In the genomic region with DNA sequence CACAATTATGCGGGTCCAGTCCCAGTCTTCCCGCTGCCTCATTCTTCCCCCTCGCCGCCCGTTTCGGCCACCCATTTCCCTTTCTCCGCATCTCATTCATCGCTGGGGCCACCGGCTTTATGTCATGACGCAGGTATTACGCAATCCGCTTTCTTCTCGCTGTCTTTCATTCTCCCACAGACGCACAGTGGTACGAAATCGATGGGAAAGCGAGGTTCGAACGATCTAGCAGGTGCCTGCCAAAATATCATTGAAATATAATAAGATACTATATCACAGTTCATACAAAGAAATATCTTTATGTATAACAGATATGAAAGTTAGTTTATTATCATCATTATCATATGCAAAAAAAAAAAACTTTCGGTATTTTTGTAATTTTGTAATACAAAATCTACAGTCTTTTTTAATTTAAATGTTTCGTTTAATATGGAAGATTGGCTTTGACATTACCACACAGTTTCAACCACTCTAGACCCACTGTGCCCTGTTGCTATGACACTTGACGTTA, we compare ENCODE assay signal across 4 fruit fly cellular contexts.
TF ChIP-seq lines count a peak whose summit lies in the region.

No protein-coding gene starts in this region.

- TF ChIP-seq CTCF in whole organism, embryonic (GFP tag; optimal IDR thresholded peaks at IDR 0.05; lab: Kevin White, UChicago) = no peak

TF ChIP-seq in whole organism, embryonic, 481 proteins besides CTCF, POLR2A, EP300 and RAD21 (continues in another document):
- TF ChIP-seq CG10267 (tag; optimal IDR thresholded peaks at IDR 0.05; lab: Kevin White, UChicago) (peak; percentile 61), jigr1 (GFP tag; IDR thresholded peaks at IDR 0.05; lab: Robert Waterston, UW) (0 out of 3 replicates have a peak, but pooled peaks have one; percentile 25), sisA (GFP tag; IDR thresholded peaks at IDR 0.05; lab: Robert Waterston, UW) (peak; percentile 59; the same call in 1 of the 2 replicates), tna (GFP tag; IDR thresholded peaks at IDR 0.05; lab: Robert Waterston, UW; ENCODE audit: partially characterized antibody) (no peak), zen (tag; optimal IDR thresholded peaks at IDR 0.05; lab: Kevin White, UChicago) (peak; percentile 54), nom (GFP tag; optimal IDR thresholded peaks at IDR 0.05; lab: Kevin White, UChicago) (no peak), nmo (GFP tag; optimal IDR thresholded peaks at IDR 0.05; lab: Kevin White, UChicago) (peak; percentile 78), Ets65A (GFP tag; lab: Kevin White, UChicago) (peak; percentile 92), so (GFP tag; IDR thresholded peaks at IDR 0.05; lab: Robert Waterston, UW) (peak; percentile 44; the same call in 1 of the 3 replicates), MBD-R2 (GFP tag; IDR thresholded peaks at IDR 0.05; lab: Robert Waterston, UW) (no peak), lola (GFP tag; optimal IDR thresholded peaks at IDR 0.05; lab: Kevin White, UChicago) (peak in 1 of 3 experiments; percentile 71), hkb (optimal IDR thresholded peaks at IDR 0.05; lab: Kevin White, UChicago) (no peak), hkb (GFP tag; IDR thresholded peaks at IDR 0.05; lab: Robert Waterston, UW) (peak; percentile 54), salm (tag; optimal IDR thresholded peaks at IDR 0.05; lab: Kevin White, UChicago) (peak; percentile 37), Meics (GFP tag; optimal IDR thresholded peaks at IDR 0.05; lab: Kevin White, UChicago) (peak; percentile 37), CG4730 (GFP tag; IDR thresholded peaks at IDR 0.05; lab: Robert Waterston, UW) (0 out of 2 replicates have a peak, but pooled peaks have one; percentile 18), sens-2 (GFP tag; IDR thresholded peaks at IDR 0.05; lab: Robert Waterston, UW) (0 out of 2 replicates have a peak, but pooled peaks have one; percentile 30), HLH3B (GFP tag; IDR thresholded peaks at IDR 0.05; lab: Robert Waterston, UW) (peak; percentile 51), gem (tag; optimal IDR thresholded peaks at IDR 0.05; lab: Kevin White, UChicago) (peak; percentile 84), grau (tag; optimal IDR thresholded peaks at IDR 0.05; lab: Kevin White, UChicago) (peak; percentile 51)

TF ChIP-seq in whole organism, prepupa, 60 proteins besides CTCF, POLR2A, EP300 and RAD21 (continues in another document):
- TF ChIP-seq Lpt (GFP tag; optimal IDR thresholded peaks at IDR 0.05; lab: Kevin White, UChicago) (peak; percentile 71), CG15336 (GFP tag; IDR thresholded peaks at IDR 0.05; lab: Robert Waterston, UW) (peak; percentile 79), CG34406 (GFP tag; optimal IDR thresholded peaks at IDR 0.05; lab: Kevin White, UChicago) (peak; percentile 87), Eip78C (GFP tag; lab: Kevin White, UChicago) (peak; percentile 97), salr (GFP tag; optimal IDR thresholded peaks at IDR 0.05; lab: Kevin White, UChicago) (peak in 1 of 2 experiments; percentile 76), Ets96B (tag; optimal IDR thresholded peaks at IDR 0.05; lab: Kevin White, UChicago) (peak; percentile 50), Hr38 (GFP tag; optimal IDR thresholded peaks at IDR 0.05; lab: Kevin White, UChicago) (no peak), CG6276 (GFP tag; optimal IDR thresholded peaks at IDR 0.05; lab: Kevin White, UChicago) (peak; percentile 71), Sox14 (GFP tag; optimal IDR thresholded peaks at IDR 0.05; lab: Kevin White, UChicago) (peak; percentile 80), Hr39 (GFP tag; optimal IDR thresholded peaks at IDR 0.05; lab: Kevin White, UChicago) (peak; percentile 73), CG7368 (GFP tag; optimal IDR thresholded peaks at IDR 0.05; lab: Kevin White, UChicago) (peak; percentile 74), Gug (GFP tag; IDR thresholded peaks at IDR 0.05; lab: Robert Waterston, UW) (peak; percentile 14; the same call in 1 of the 2 replicates), cyc (GFP tag; optimal IDR thresholded peaks at IDR 0.05; lab: Kevin White, UChicago) (peak; percentile 66), dsx (GFP tag; optimal IDR thresholded peaks at IDR 0.05; lab: Kevin White, UChicago; ENCODE audit: poor library complexity, severe bottlenecking) (peak; percentile 5), Ets21C (GFP tag; optimal IDR thresholded peaks at IDR 0.05; lab: Kevin White, UChicago) (peak; percentile 70), CG16779 (tag; optimal IDR thresholded peaks at IDR 0.05; lab: Kevin White, UChicago) (peak; percentile 61), esn (GFP tag; optimal IDR thresholded peaks at IDR 0.05; lab: Kevin White, UChicago) (peak; percentile 86), CG11762 (GFP tag; optimal IDR thresholded peaks at IDR 0.05; lab: Kevin White, UChicago; ENCODE audit: insufficient read depth) (peak; percentile 82), CG3919 (GFP tag; optimal IDR thresholded peaks at IDR 0.05; lab: Kevin White, UChicago) (peak; percentile 81), Sox102F (GFP tag; optimal IDR thresholded peaks at IDR 0.05; lab: Kevin White, UChicago) (peak; percentile 77), CG8119 (GFP tag; IDR thresholded peaks at IDR 0.05; lab: Robert Waterston, UW) (peak; percentile 83)

TF ChIP-seq in whole organism, pupa, 21 proteins besides CTCF, POLR2A, EP300 and RAD21:
- TF ChIP-seq CG8159 (tag; optimal IDR thresholded peaks at IDR 0.05; lab: Kevin White, UChicago) = peak; percentile 75
- TF ChIP-seq CG34367 (tag; optimal IDR thresholded peaks at IDR 0.05; lab: Kevin White, UChicago) = peak; percentile 7
- no peak for TF ChIP-seq CG12605 (GFP tag; IDR thresholded peaks at IDR 0.05; lab: Robert Waterston, UW)
- TF ChIP-seq CG32121 (GFP tag; IDR thresholded peaks at IDR 0.05; lab: Robert Waterston, UW) = peak; percentile 45; the same call in 1 of the 2 replicates
- no peak for TF ChIP-seq gl (tag; optimal IDR thresholded peaks at IDR 0.05; lab: Kevin White, UChicago)
- TF ChIP-seq CG17806 (tag; optimal IDR thresholded peaks at IDR 0.05; lab: Kevin White, UChicago) = peak; percentile 51
- TF ChIP-seq CG13204 (GFP tag; optimal IDR thresholded peaks at IDR 0.05; lab: Kevin White, UChicago) = no peak
- peak; percentile 79 for TF ChIP-seq CG14655 (GFP tag; optimal IDR thresholded peaks at IDR 0.05; lab: Kevin White, UChicago)
- TF ChIP-seq CG9948 (tag; optimal IDR thresholded peaks at IDR 0.05; lab: Kevin White, UChicago) = peak; percentile 68
- peak; percentile 4 for TF ChIP-seq D1 (tag; optimal IDR thresholded peaks at IDR 0.05; lab: Kevin White, UChicago)
- TF ChIP-seq CG8301 (tag; optimal IDR thresholded peaks at IDR 0.05; lab: Kevin White, UChicago) = peak; percentile 62
- TF ChIP-seq Snoo (tag; optimal IDR thresholded peaks at IDR 0.05; lab: Kevin White, UChicago) = peak; percentile 83
- TF ChIP-seq fd96Ca (GFP tag; IDR thresholded peaks at IDR 0.05; lab: Robert Waterston, UW) = peak; percentile 44; the same call in 1 of the 3 replicates
- no peak for TF ChIP-seq rn (GFP tag; IDR thresholded peaks at IDR 0.05; lab: Robert Waterston, UW)
- TF ChIP-seq CG4496 (GFP tag; IDR thresholded peaks at IDR 0.05; lab: Robert Waterston, UW) = peak; percentile 59; the same call in 1 of the 3 replicates
- TF ChIP-seq Pif1A (GFP tag; optimal IDR thresholded peaks at IDR 0.05; lab: Kevin White, UChicago) = peak; percentile 75
- peak; percentile 68 for TF ChIP-seq CG15710 (tag; optimal IDR thresholded peaks at IDR 0.05; lab: Kevin White, UChicago)
- TF ChIP-seq Pif1B (GFP tag; optimal IDR thresholded peaks at IDR 0.05; lab: Kevin White, UChicago) = peak; percentile 69
- peak; percentile 29; the same call in 1 of the 2 replicates for TF ChIP-seq Ets98B (GFP tag; IDR thresholded peaks at IDR 0.05; lab: Robert Waterston, UW)
- TF ChIP-seq EcR (GFP tag; optimal IDR thresholded peaks at IDR 0.05; lab: Kevin White, UChicago) = no peak
- TF ChIP-seq CG10348 (GFP tag; IDR thresholded peaks at IDR 0.05; lab: Robert Waterston, UW) = no peak

TF ChIP-seq in whole organism, wandering third instar larva, 38 proteins besides CTCF, POLR2A, EP300 and RAD21 (continues in another document):
- TF ChIP-seq HLH106 (tag; optimal IDR thresholded peaks at IDR 0.05; lab: Kevin White, UChicago) (peak; percentile 31), usp (GFP tag; optimal IDR thresholded peaks at IDR 0.05; lab: Kevin White, UChicago) (no peak), dl (GFP tag; optimal IDR thresholded peaks at IDR 0.05; lab: Kevin White, UChicago; ENCODE audit: insufficient read depth in 1 of 2, partially characterized antibody in 2 of 2) (no peak), Vsx2 (GFP tag; optimal IDR thresholded peaks at IDR 0.05; lab: Kevin White, UChicago; ENCODE audit: partially characterized antibody) (no peak), Sp1 (GFP tag; optimal IDR thresholded peaks at IDR 0.05; lab: Kevin White, UChicago) (peak; percentile 47), CG32264 (GFP tag; optimal IDR thresholded peaks at IDR 0.05; lab: Kevin White, UChicago) (no peak), woc (GFP tag; optimal IDR thresholded peaks at IDR 0.05; lab: Kevin White, UChicago) (peak; percentile 39), Jra (GFP tag; optimal IDR thresholded peaks at IDR 0.05; lab: Kevin White, UChicago) (no peak), Hr83 (GFP tag; optimal IDR thresholded peaks at IDR 0.05; lab: Kevin White, UChicago; ENCODE audit: poor library complexity, severe bottlenecking) (no peak), CG9705 (GFP tag; optimal IDR thresholded peaks at IDR 0.05; lab: Kevin White, UChicago) (no peak), GATAd (GFP tag; optimal IDR thresholded peaks at IDR 0.05; lab: Kevin White, UChicago) (no peak), psq (GFP tag; optimal IDR thresholded peaks at IDR 0.05; lab: Kevin White, UChicago) (peak; percentile 76), dmrt93B (GFP tag; optimal IDR thresholded peaks at IDR 0.05; lab: Kevin White, UChicago) (peak; percentile 48), Abd-B (GFP tag; optimal IDR thresholded peaks at IDR 0.05; lab: Kevin White, UChicago) (no peak), Hnf4 (GFP tag; optimal IDR thresholded peaks at IDR 0.05; lab: Kevin White, UChicago) (peak; percentile 32), tai (GFP tag; optimal IDR thresholded peaks at IDR 0.05; lab: Kevin White, UChicago) (no peak), Dfd (GFP tag; optimal IDR thresholded peaks at IDR 0.05; lab: Kevin White, UChicago) (no peak), br (GFP tag; optimal IDR thresholded peaks at IDR 0.05; lab: Kevin White, UChicago) (peak; percentile 55), h (GFP tag; optimal IDR thresholded peaks at IDR 0.05; lab: Kevin White, UChicago) (peak; percentile 67), fru (GFP tag; optimal IDR thresholded peaks at IDR 0.05; lab: Kevin White, UChicago) (peak; percentile 79), sage (GFP tag; optimal IDR thresholded peaks at IDR 0.05; lab: Kevin White, UChicago) (no peak), foxo (GFP tag; optimal IDR thresholded peaks at IDR 0.05; lab: Kevin White, UChicago) (peak in 1 of 2 experiments; percentile 80), dsf (GFP tag; optimal IDR thresholded peaks at IDR 0.05; lab: Kevin White, UChicago; ENCODE audit: borderline replicate concordance) (no peak), jim (GFP tag; optimal IDR thresholded peaks at IDR 0.05; lab: Kevin White, UChicago) (no peak), CrebA (GFP tag; optimal IDR thresholded peaks at IDR 0.05; lab: Kevin White, UChicago; ENCODE audit: borderline replicate concordance) (no peak), Hr78 (GFP tag; optimal IDR thresholded peaks at IDR 0.05; lab: Kevin White, UChicago) (no peak), pan (optimal IDR thresholded peaks at IDR 0.05; lab: Kevin White, UChicago) (no peak)
